Worm (Caenorhabditis elegans): ENCODE measurements around the gene srab-10.

DNA sequence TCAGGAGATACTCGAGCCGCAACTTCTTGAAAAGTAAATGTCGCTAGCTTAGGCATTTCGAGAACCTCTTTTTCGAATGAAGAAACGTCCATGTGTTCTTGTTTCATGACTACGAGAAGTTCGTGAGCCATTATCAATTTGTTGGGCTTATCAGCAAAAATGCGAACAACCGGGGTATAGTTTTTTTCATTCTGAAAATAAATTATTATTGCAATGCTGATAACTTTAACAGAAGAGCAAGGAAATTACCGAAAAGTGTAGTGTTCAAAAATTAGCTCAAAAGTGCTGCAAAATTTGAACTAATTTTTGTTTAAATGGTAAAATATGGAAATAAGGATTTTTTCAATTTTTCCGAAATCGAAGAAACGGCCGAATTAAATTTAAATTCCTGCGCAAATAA, 32.2 kb downstream of the srab-10 start:
- TF ChIP-seq dao-5 (tag; optimal IDR thresholded peaks at IDR 0.05) (no peak), W03F9.2 (tag; optimal IDR thresholded peaks at IDR 0.05) (no peak)
